Fruit fly (Drosophila melanogaster) whole organism, embryonic: ENCODE results near the gene CG13407.

Experiments used
- Antp ChIP-seq: fragments of 200-800 bp; sonication (Bioruptor generic); optimal IDR thresholded peaks from 3 replicates; lab custom pipeline; 2016; ENCODE audit warnings: missing biosample characterization, missing genetic modification characterization
- Atf-2 ChIP-seq: fragments of 200-800 bp; sonication (Bioruptor generic); optimal IDR thresholded peaks from 2 replicates; lab custom pipeline; 2016; ENCODE audit warnings: missing biosample characterization, missing genetic modification characterization
- B-H2 ChIP-seq: fragments of 200-800 bp; sonication (Bioruptor generic); optimal IDR thresholded peaks from 2 replicates; lab custom pipeline; 2018; ENCODE audit warnings: missing biosample characterization, mild to moderate bottlenecking, missing genetic modification characterization
- Blimp-1 ChIP-seq: fragments of 200-800 bp; sonication (Bioruptor generic); optimal IDR thresholded peaks from 3 replicates; lab custom pipeline; 2018; ENCODE audit warnings: missing biosample characterization, missing genetic modification characterization, mild to moderate bottlenecking, moderate library complexity, missing genetic modification reagents
- CG1024 ChIP-seq: fragments of 200-800 bp; sonication (Bioruptor generic); IDR thresholded peaks from 2 replicates; pipeline ENCODE4 v1.3.6; 2022; ENCODE audit warnings: missing biosample characterization, missing genetic modification characterization
- CG14860 ChIP-seq: fragments of 200-800 bp; sonication (Bioruptor generic); IDR thresholded peaks from 3 replicates; pipeline ENCODE4 v1.3.6; 2022; ENCODE audit warnings: missing biosample characterization, missing genetic modification characterization; ENCODE audit not compliant: partially characterized antibody
- CG17361 ChIP-seq: fragments of 200-800 bp; sonication (Bioruptor generic); IDR thresholded peaks from 3 replicates; pipeline ENCODE4 v1.3.6; 2022; ENCODE audit warnings: missing biosample characterization, missing genetic modification characterization
- CG2120 ChIP-seq: fragments of 200-800 bp; sonication (Bioruptor generic); optimal IDR thresholded peaks from 3 replicates; lab custom pipeline; 2016; ENCODE audit warnings: missing biosample characterization, missing genetic modification characterization
- CG2129 ChIP-seq: fragments of 200-800 bp; sonication (Bioruptor generic); IDR thresholded peaks from 2 replicates; pipeline ENCODE4 v1.3.6; 2022; ENCODE audit warnings: missing biosample characterization, missing genetic modification characterization; ENCODE audit not compliant: partially characterized antibody
- CG3407 ChIP-seq: fragments of 200-800 bp; sonication (Bioruptor generic); optimal IDR thresholded peaks from 2 replicates; lab custom pipeline; 2018; ENCODE audit warnings: missing biosample characterization, mild to moderate bottlenecking, missing genetic modification characterization
- CG34224 ChIP-seq: fragments of 200-800 bp; sonication (Bioruptor generic); IDR thresholded peaks from 3 replicates; pipeline ENCODE4 v1.3.6; 2022; ENCODE audit warnings: missing biosample characterization, missing genetic modification characterization; ENCODE audit not compliant: partially characterized antibody
- CG7786 ChIP-seq: fragments of 200-800 bp; sonication (Bioruptor generic); optimal IDR thresholded peaks from 2 replicates; lab custom pipeline; 2016; ENCODE audit warnings: missing biosample characterization, missing genetic modification characterization
- CG8290 ChIP-seq, 3 experiments: fragments of 200-800 bp; sonication (Bioruptor generic); optimal IDR thresholded peaks; 2 replicates each; lab custom pipeline; 2016 to 2019; ENCODE audit warnings: missing biosample characterization in 3 of 3, missing genetic modification characterization in 3 of 3, mild to moderate bottlenecking in 2 of 3, moderate library complexity in 1 of 3
- Dad ChIP-seq: fragments of 200-800 bp; sonication (Bioruptor generic); optimal IDR thresholded peaks from 3 replicates; lab custom pipeline; 2016; ENCODE audit warnings: missing biosample characterization, missing genetic modification characterization
- Drgx ChIP-seq: fragments of 200-800 bp; sonication (Bioruptor generic); IDR thresholded peaks from 2 replicates; pipeline ENCODE4 v1.3.6; 2022; ENCODE audit warnings: missing biosample characterization, missing genetic modification characterization
- GATAe ChIP-seq: fragments of 200-800 bp; sonication (Bioruptor generic); conservative IDR thresholded peaks from 2 replicates; pipeline ENCODE4 v1.3.6; 2022; ENCODE audit warnings: missing biosample characterization, missing genetic modification characterization
- HLHmδ ChIP-seq: fragments of 200-800 bp; sonication (Bioruptor generic); optimal IDR thresholded peaks from 2 replicates; lab custom pipeline; 2018; ENCODE audit warnings: missing biosample characterization, mild to moderate bottlenecking, missing genetic modification characterization, moderate library complexity
- Hr3 ChIP-seq: fragments of 200-800 bp; sonication (Bioruptor generic); optimal IDR thresholded peaks from 3 replicates; lab custom pipeline; 2016; ENCODE audit warnings: missing biosample characterization, missing genetic modification characterization
- Med ChIP-seq: fragments of 200-800 bp; sonication (Bioruptor generic); peaks from one replicate; lab custom pipeline; 2016; ENCODE audit warnings: missing biosample characterization, missing genetic modification characterization, mild to moderate bottlenecking, inconsistent platforms, moderate library complexity
- Meics ChIP-seq: fragments of 200-800 bp; sonication (Bioruptor generic); optimal IDR thresholded peaks from 2 replicates; lab custom pipeline; 2017; ENCODE audit warnings: missing biosample characterization, mild to moderate bottlenecking, missing genetic modification characterization
- NFAT ChIP-seq: fragments of 200-800 bp; sonication (Bioruptor generic); IDR thresholded peaks from 2 replicates; pipeline ENCODE4 v1.3.6; 2022; ENCODE audit warnings: missing biosample characterization, missing genetic modification characterization
- Side ChIP-seq: fragments of 200-800 bp; sonication (Bioruptor generic); optimal IDR thresholded peaks from 2 replicates; lab custom pipeline; 2016; ENCODE audit warnings: missing biosample characterization, missing genetic modification characterization
- Sry-β ChIP-seq: fragments of 200-800 bp; sonication (Bioruptor generic); optimal IDR thresholded peaks from 2 replicates; lab custom pipeline; 2018; ENCODE audit warnings: missing biosample characterization, mild to moderate bottlenecking, missing genetic modification characterization, moderate library complexity
- Ssrp ChIP-seq: fragments of 200-800 bp; sonication (Bioruptor generic); optimal IDR thresholded peaks from 2 replicates; lab custom pipeline; 2018; ENCODE audit warnings: missing biosample characterization, mild to moderate bottlenecking, missing genetic modification characterization, moderate library complexity
- al ChIP-seq: fragments of 200-800 bp; sonication (Bioruptor generic); IDR thresholded peaks from 2 replicates; pipeline ENCODE4 v1.3.6; 2022; ENCODE audit warnings: missing biosample characterization, missing genetic modification characterization
- bowl ChIP-seq: fragments of 200-800 bp; sonication (Bioruptor generic); IDR thresholded peaks from 2 replicates; pipeline ENCODE4 v1.3.6; 2022; ENCODE audit warnings: missing biosample characterization, missing genetic modification characterization
- br ChIP-seq: fragments of >200 bp; optimal IDR thresholded peaks from 2 replicates; lab custom pipeline; 2017
- cg ChIP-seq: fragments of 200-800 bp; sonication (Bioruptor generic); optimal IDR thresholded peaks from 3 replicates; lab custom pipeline; 2019; ENCODE audit warnings: missing biosample characterization, mild to moderate bottlenecking, missing genetic modification characterization, moderate library complexity
- chm ChIP-seq: fragments of 200-800 bp; sonication (Bioruptor generic); IDR thresholded peaks from 2 replicates; pipeline ENCODE4 v1.3.6; 2022; ENCODE audit warnings: missing biosample characterization, missing genetic modification characterization
- chn ChIP-seq: fragments of 200-800 bp; sonication (Bioruptor generic); optimal IDR thresholded peaks from 2 replicates; lab custom pipeline; 2016; ENCODE audit warnings: missing biosample characterization, missing genetic modification characterization
- ci ChIP-seq: fragments of 200-800 bp; sonication (Bioruptor generic); IDR thresholded peaks from 3 replicates; pipeline ENCODE4 v1.3.6; 2022; ENCODE audit warnings: missing biosample characterization, missing genetic modification characterization
- crp ChIP-seq, 2 experiments: fragments of 200-800 bp; sonication (Bioruptor generic); optimal IDR thresholded peaks; 2 replicates in 1 of 2; 3 replicates in 1 of 2; lab custom pipeline; 2017; ENCODE audit warnings: missing biosample characterization in 2 of 2, missing genetic modification characterization in 2 of 2, mild to moderate bottlenecking in 1 of 2, moderate library complexity in 1 of 2
- fd64A ChIP-seq: fragments of 200-800 bp; sonication (Bioruptor generic); optimal IDR thresholded peaks from 3 replicates; lab custom pipeline; 2018; ENCODE audit warnings: missing biosample characterization, mild to moderate bottlenecking, missing genetic modification characterization
- grn ChIP-seq: fragments of 200-800 bp; sonication (Bioruptor generic); optimal IDR thresholded peaks from 3 replicates; lab custom pipeline; 2017; ENCODE audit warnings: missing biosample characterization, missing genetic modification characterization
- gsb ChIP-seq: fragments of 200-800 bp; sonication (Bioruptor generic); IDR thresholded peaks from 2 replicates; pipeline ENCODE4 v1.3.6; 2022; ENCODE audit warnings: missing biosample characterization, missing genetic modification characterization
- inv ChIP-seq: fragments of 200-800 bp; sonication (Bioruptor generic); IDR thresholded peaks from 2 replicates; pipeline ENCODE4 v1.3.6; 2022; ENCODE audit warnings: missing biosample characterization, missing genetic modification characterization; ENCODE audit not compliant: partially characterized antibody
- klu ChIP-seq: fragments of 200-800 bp; sonication (Bioruptor generic); IDR thresholded peaks from 2 replicates; pipeline ENCODE4 v1.3.6; 2022; ENCODE audit warnings: missing biosample characterization, missing genetic modification characterization
- lab ChIP-seq: fragments of 200-800 bp; sonication (Bioruptor generic); optimal IDR thresholded peaks from 3 replicates; lab custom pipeline; 2017; ENCODE audit warnings: missing biosample characterization, missing genetic modification characterization, mild to moderate bottlenecking, moderate library complexity, missing genetic modification reagents
- lmd ChIP-seq: fragments of 200-800 bp; sonication (Bioruptor generic); IDR thresholded peaks from 2 replicates; pipeline ENCODE4 v1.3.6; 2022; ENCODE audit warnings: missing biosample characterization, missing genetic modification characterization
- mld ChIP-seq: fragments of 200-800 bp; sonication (Bioruptor generic); IDR thresholded peaks from 3 replicates; pipeline ENCODE4 v1.3.6; 2022; ENCODE audit warnings: missing biosample characterization, missing genetic modification characterization; ENCODE audit not compliant: partially characterized antibody
- pnt ChIP-seq: fragments of 200-800 bp; sonication (Bioruptor generic); optimal IDR thresholded peaks from 3 replicates; lab custom pipeline; 2016; ENCODE audit warnings: missing biosample characterization, missing genetic modification characterization
- rib ChIP-seq: fragments of 200-800 bp; sonication (Bioruptor generic); IDR thresholded peaks from 2 replicates; pipeline ENCODE4 v1.3.6; 2022; ENCODE audit warnings: missing biosample characterization, missing genetic modification characterization
- run ChIP-seq: fragments of 200-800 bp; sonication (Bioruptor generic); optimal IDR thresholded peaks from 3 replicates; lab custom pipeline; 2018; ENCODE audit warnings: missing biosample characterization, mild to moderate bottlenecking, missing genetic modification characterization
- schlank ChIP-seq: fragments of 200-800 bp; sonication (Bioruptor generic); optimal IDR thresholded peaks from 2 replicates; lab custom pipeline; 2018; ENCODE audit warnings: missing biosample characterization, mild to moderate bottlenecking, missing genetic modification characterization
- sob ChIP-seq: fragments of 200-800 bp; sonication (Bioruptor generic); IDR thresholded peaks from 2 replicates; pipeline ENCODE4 v1.3.6; 2022; ENCODE audit warnings: missing biosample characterization, missing genetic modification characterization
- trh ChIP-seq: fragments of 200-800 bp; sonication (Bioruptor generic); optimal IDR thresholded peaks from 2 replicates; lab custom pipeline; 2016; ENCODE audit warnings: missing biosample characterization, missing genetic modification characterization
- vfl ChIP-seq: fragments of 200-800 bp; sonication (Bioruptor generic); optimal IDR thresholded peaks from 2 replicates; lab custom pipeline; 2016; ENCODE audit warnings: missing biosample characterization, missing genetic modification characterization
- wdn ChIP-seq: fragments of 200-800 bp; sonication (Bioruptor generic); IDR thresholded peaks from 2 replicates; pipeline ENCODE4 v1.3.6; 2022; ENCODE audit warnings: missing biosample characterization, missing genetic modification characterization
- zen ChIP-seq: fragments of 200-800 bp; sonication (Bioruptor generic); optimal IDR thresholded peaks from 3 replicates; lab custom pipeline; 2018; ENCODE audit warnings: missing biosample characterization, mild to moderate bottlenecking, missing genetic modification characterization, moderate library complexity

CG13407 gene

DNA sequence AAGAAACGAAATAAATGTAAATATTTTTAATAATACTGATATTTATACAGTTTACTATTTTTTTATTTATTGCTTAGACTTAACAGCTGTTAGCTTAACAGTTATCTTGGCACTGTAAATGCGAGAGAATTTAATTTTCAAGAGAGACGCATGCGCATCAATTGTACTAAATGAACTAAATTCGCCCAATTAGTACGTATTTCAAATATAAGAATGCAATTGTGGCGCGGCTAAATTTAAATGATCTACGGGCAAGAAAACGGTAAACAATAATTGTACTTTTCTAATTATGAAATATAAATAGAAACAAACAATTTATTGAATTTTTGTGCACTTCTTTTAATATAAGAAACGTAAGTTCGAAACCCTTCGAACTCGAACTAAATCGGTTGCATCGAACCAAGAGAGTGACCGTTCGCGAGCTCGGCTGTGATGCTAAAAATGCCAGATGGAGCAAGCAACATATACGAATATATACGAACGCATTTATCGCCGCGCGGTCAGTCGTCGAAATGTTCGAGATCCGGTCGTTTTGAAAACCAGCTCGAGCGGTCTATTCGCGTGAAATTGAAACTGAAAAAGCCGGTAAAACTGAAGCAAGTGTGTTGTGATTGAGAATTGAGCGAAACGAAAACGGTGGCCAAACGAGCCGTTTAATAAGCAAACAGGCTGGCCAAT, 30.3 kb downstream of the CG13407 start, which contains the start of gene SKIP (continued):
- TF ChIP-seq B-H2 (GFP tag; lab: Kevin White, UChicago) (peak; percentile 13), bowl (GFP tag; lab: Robert Waterston, UW) (0 out of 2 replicates have a peak, but pooled peaks have one; percentile 11), Drgx (GFP tag; lab: Robert Waterston, UW) (0 out of 2 replicates have a peak, but pooled peaks have one; percentile 21), Atf-2 (GFP tag; lab: Kevin White, UChicago) (no peak), chm (peak; percentile 98), al (GFP tag; lab: Robert Waterston, UW) (no peak), Side (GFP tag; lab: Kevin White, UChicago) (peak; percentile 28), klu (no peak), HLHmδ (GFP tag; lab: Kevin White, UChicago) (no peak), CG17361 (GFP tag; lab: Robert Waterston, UW) (peak; percentile 24; the same call in 1 of the 3 replicates), lab (GFP tag; lab: Kevin White, UChicago) (peak; percentile 59), GATAe (GFP tag; lab: Robert Waterston, UW) (no peak), crp (GFP tag; optimal IDR thresholded peaks at IDR 0.05; lab: Kevin White, UChicago) (no peak), inv (peak; percentile 27; the same call in 1 of the 2 replicates), wdn (no peak), fd64A (GFP tag; lab: Kevin White, UChicago) (peak; percentile 40), Hr3 (GFP tag; lab: Kevin White, UChicago) (no peak), Med (peak; percentile 94), chn (peak; percentile 25), trh (GFP tag; lab: Kevin White, UChicago) (no peak), zen (tag; lab: Kevin White, UChicago) (peak; percentile 19), vfl (GFP tag; lab: Kevin White, UChicago) (peak; percentile 12), pnt (no peak), Ssrp (tag; lab: Kevin White, UChicago) (no peak), schlank (tag; lab: Kevin White, UChicago) (no peak), NFAT (GFP tag; lab: Robert Waterston, UW) (peak; percentile 37; the same call in 1 of the 2 replicates), rib (GFP tag; lab: Robert Waterston, UW) (0 out of 2 replicates have a peak, but pooled peaks have one; percentile 51), Meics (GFP tag; lab: Kevin White, UChicago) (peak; percentile 27), Blimp-1 (GFP tag; lab: Kevin White, UChicago) (peak; percentile 20), run (tag; lab: Kevin White, UChicago) (no peak), CG2129 (GFP tag; lab: Robert Waterston, UW) (no peak), CG7786 (GFP tag; lab: Kevin White, UChicago) (no peak), lmd (no peak), CG8290 (GFP tag; optimal IDR thresholded peaks at IDR 0.05; lab: Kevin White, UChicago) (no peak), CG8290 (tag; optimal IDR thresholded peaks at IDR 0.05; lab: Kevin White, UChicago) (peak in 1 of 2 experiments; percentile 61), CG14860 (GFP tag; lab: Robert Waterston, UW) (peak; percentile 32; the same call in 1 of the 3 replicates), cg (GFP tag; lab: Kevin White, UChicago) (no peak), CG34224 (GFP tag; lab: Robert Waterston, UW) (peak; percentile 31; the same call in 2 of the 3 replicates), Dad (GFP tag; lab: Kevin White, UChicago) (peak; percentile 73), sob (peak; percentile 41; the same call in 1 of the 2 replicates), CG2120 (GFP tag; lab: Kevin White, UChicago) (no peak), ci (GFP tag; lab: Robert Waterston, UW) (peak; percentile 45; the same call in 2 of the 3 replicates), br (lab: Kevin White, UChicago) (no peak), gsb (GFP tag; lab: Robert Waterston, UW) (no peak), CG3407 (GFP tag; lab: Kevin White, UChicago) (peak; percentile 27), CG1024 (GFP tag; lab: Robert Waterston, UW) (peak; percentile 40; the same call in 1 of the 2 replicates), mld (GFP tag; lab: Robert Waterston, UW) (peak; percentile 55; the same call in 1 of the 3 replicates), grn (GFP tag; lab: Kevin White, UChicago) (no peak), Sry-β (GFP tag; lab: Kevin White, UChicago) (no peak), Antp (GFP tag; lab: Kevin White, UChicago) (peak; percentile 25)
